1 worm cellular context compared by ENCODE assay signal in genomic region chrV:11123817-11124337, ce11.
TF ChIP-seq lines count a peak whose summit lies in the region.

atp-5 (minus strand) TSS chrV:11123867.
lmtr-3 (plus strand) TSS chrV:11124186.

TF ChIP-seq in whole organism, L4 larva, 104 proteins besides CTCF, POLR2A, EP300 and RAD21 (continued from another document):
- no peak for TF ChIP-seq Y5F2A.4 (GFP tag; optimal IDR thresholded peaks at IDR 0.05; lab: Kevin White, UChicago)
- TF ChIP-seq lin-13 (GFP tag; optimal IDR thresholded peaks at IDR 0.05; lab: Kevin White, UChicago), result peak; percentile 43
- TF ChIP-seq pha-4 (GFP tag; IDR thresholded peaks at IDR 0.05; lab: Robert Waterston, UW), result 0 out of 2 replicates have a peak, but pooled peaks have one; percentile 14
- no peak for TF ChIP-seq pha-4 (tag; optimal IDR thresholded peaks at IDR 0.05; lab: Kevin White, UChicago)
- no peak for TF ChIP-seq nhr-111 (GFP tag; optimal IDR thresholded peaks at IDR 0.05; lab: Kevin White, UChicago)
- TF ChIP-seq spr-3 (GFP tag; optimal IDR thresholded peaks at IDR 0.05; lab: Kevin White, UChicago), result no peak
- TF ChIP-seq nhr-10 (tag; optimal IDR thresholded peaks at IDR 0.05; lab: Kevin White, UChicago), result no peak
- TF ChIP-seq nhr-76 (tag; optimal IDR thresholded peaks at IDR 0.05; lab: Kevin White, UChicago), result no peak
- no peak for TF ChIP-seq ceh-32 (tag; optimal IDR thresholded peaks at IDR 0.05; lab: Kevin White, UChicago; ENCODE audit: poor library complexity)
- TF ChIP-seq ZK337.2 (GFP tag; IDR thresholded peaks at IDR 0.05; lab: Robert Waterston, UW), result peak; percentile 86; the same call in 1 of the 2 replicates
- TF ChIP-seq ZK546.5 (tag; optimal IDR thresholded peaks at IDR 0.05; lab: Kevin White, UChicago), result no peak
- no peak for TF ChIP-seq jun-1 (tag; optimal IDR thresholded peaks at IDR 0.05; lab: Kevin White, UChicago)
- no peak for TF ChIP-seq D1046.2 (GFP tag; IDR thresholded peaks at IDR 0.05; lab: Robert Waterston, UW)
- no peak for TF ChIP-seq zag-1 (tag; optimal IDR thresholded peaks at IDR 0.05; lab: Kevin White, UChicago)
- no peak for TF ChIP-seq fkh-10 (GFP tag; optimal IDR thresholded peaks at IDR 0.05; lab: Kevin White, UChicago)
- no peak for TF ChIP-seq lin-15B (tag; optimal IDR thresholded peaks at IDR 0.05; lab: Kevin White, UChicago)
- no peak for TF ChIP-seq snpc-4 (tag; optimal IDR thresholded peaks at IDR 0.05; lab: Kevin White, UChicago)
- TF ChIP-seq mxl-3 (GFP tag; optimal IDR thresholded peaks at IDR 0.05; lab: Kevin White, UChicago), result peak; percentile 76
- TF ChIP-seq R02D3.7 (tag; optimal IDR thresholded peaks at IDR 0.05; lab: Kevin White, UChicago), result no peak
- TF ChIP-seq nhr-11 (tag; optimal IDR thresholded peaks at IDR 0.05; lab: Kevin White, UChicago), result no peak
- TF ChIP-seq ces-1 (GFP tag; optimal IDR thresholded peaks at IDR 0.05; lab: Kevin White, UChicago), result no peak
- no peak for TF ChIP-seq nhr-41 (GFP tag; IDR thresholded peaks at IDR 0.05; lab: Robert Waterston, UW)
- no peak; the same call in 1 of the 2 replicates for TF ChIP-seq madf-9 (GFP tag; conservative IDR thresholded peaks at IDR 0.05; lab: Robert Waterston, UW)
- peak; percentile 96 for TF ChIP-seq unc-130 (GFP tag; optimal IDR thresholded peaks at IDR 0.05; lab: Kevin White, UChicago)
- no peak for TF ChIP-seq Y75B8A.6 (GFP tag; IDR thresholded peaks at IDR 0.05; lab: Robert Waterston, UW)
- TF ChIP-seq ztf-7 (tag; optimal IDR thresholded peaks at IDR 0.05; lab: Kevin White, UChicago), result no peak
- TF ChIP-seq snpc-1.2 (GFP tag; IDR thresholded peaks at IDR 0.05; lab: Robert Waterston, UW), result no peak
- TF ChIP-seq madf-5 (GFP tag; IDR thresholded peaks at IDR 0.05; lab: Robert Waterston, UW), result peak in 1 of 2 experiments; percentile 64; a peak in 1 of 4 replicates
- TF ChIP-seq vab-7 (GFP tag; IDR thresholded peaks at IDR 0.05; lab: Robert Waterston, UW), result no peak; the same call in none of the 2 replicates
- TF ChIP-seq unc-39 (tag; optimal IDR thresholded peaks at IDR 0.05; lab: Kevin White, UChicago), result no peak
- no peak for TF ChIP-seq lim-7 (GFP tag; IDR thresholded peaks at IDR 0.05; lab: Robert Waterston, UW)
- peak; percentile 57 for TF ChIP-seq rbr-2 (tag; optimal IDR thresholded peaks at IDR 0.05; lab: Kevin White, UChicago)
- no peak for TF ChIP-seq lin-39 (tag; optimal IDR thresholded peaks at IDR 0.05; lab: Kevin White, UChicago)
- TF ChIP-seq set-16 (GFP tag; IDR thresholded peaks at IDR 0.05; lab: Robert Waterston, UW), result no peak
- TF ChIP-seq lsy-2 (tag; optimal IDR thresholded peaks at IDR 0.05; lab: Kevin White, UChicago), result peak in 1 of 2 experiments; percentile 67
- peak; percentile 85 for TF ChIP-seq dmd-6 (GFP tag; IDR thresholded peaks at IDR 0.05; lab: Robert Waterston, UW)
- peak; percentile 20; the same call in 1 of the 2 replicates for TF ChIP-seq ctbp-1 (GFP tag; IDR thresholded peaks at IDR 0.05; lab: Robert Waterston, UW)
- TF ChIP-seq dmd-9 (GFP tag; IDR thresholded peaks at IDR 0.05; lab: Robert Waterston, UW), result peak; percentile 78
- 0 out of 2 replicates have a peak, but pooled peaks have one; percentile 12 for TF ChIP-seq zfp-3 (GFP tag; conservative IDR thresholded peaks at IDR 0.05; lab: Robert Waterston, UW)
- no peak for TF ChIP-seq hmg-1.1 (GFP tag; IDR thresholded peaks at IDR 0.05; lab: Robert Waterston, UW)
- TF ChIP-seq dpl-1 (GFP tag; optimal IDR thresholded peaks at IDR 0.05; lab: Kevin White, UChicago), result peak; percentile 70
- no peak for TF ChIP-seq F37D6.2 (tag; optimal IDR thresholded peaks at IDR 0.05; lab: Kevin White, UChicago)
- no peak for TF ChIP-seq attf-4 (tag; optimal IDR thresholded peaks at IDR 0.05; lab: Kevin White, UChicago)
- no peak for TF ChIP-seq ceh-28 (tag; optimal IDR thresholded peaks at IDR 0.05; lab: Kevin White, UChicago)
- TF ChIP-seq zip-2 (tag; optimal IDR thresholded peaks at IDR 0.05; lab: Kevin White, UChicago), result no peak
- TF ChIP-seq hlh-30 (tag; optimal IDR thresholded peaks at IDR 0.05; lab: Kevin White, UChicago; ENCODE audit: insufficient read depth), result peak; percentile 93
- no peak for TF ChIP-seq nhr-237 (tag; optimal IDR thresholded peaks at IDR 0.05; lab: Kevin White, UChicago)
